Fruit fly (Drosophila melanogaster): ENCODE measurements around the gene CG45154.

Gene CG45154

DNA sequence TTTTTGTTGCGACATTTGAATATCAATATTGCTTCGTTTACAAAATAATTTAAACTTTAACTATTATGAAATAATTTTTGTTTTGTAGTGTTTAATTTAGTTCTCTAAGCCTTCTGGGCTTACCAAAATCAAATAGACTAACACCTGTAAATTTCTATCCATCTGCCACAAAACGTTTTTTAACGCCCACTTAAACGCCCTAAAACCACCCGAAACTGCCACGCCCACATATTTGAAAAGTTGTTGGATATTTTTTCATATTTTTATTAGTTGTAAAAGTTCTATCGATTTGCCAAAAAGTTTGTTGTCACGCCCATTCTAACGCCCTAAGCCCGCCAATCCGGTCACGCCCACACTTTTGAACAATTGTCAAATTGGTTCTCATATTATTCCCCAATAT, at the start of gene CG45154:
Gene CG45154, minus strand, starts transcription at position 101 of the 400 bp plus-strand sequence.
- TF ChIP-seq D19B (GFP tag; optimal IDR thresholded peaks at IDR 0.05) (no peak), Scr (GFP tag; IDR thresholded peaks at IDR 0.05; ENCODE audit: partially characterized antibody) (no peak)

DNA sequence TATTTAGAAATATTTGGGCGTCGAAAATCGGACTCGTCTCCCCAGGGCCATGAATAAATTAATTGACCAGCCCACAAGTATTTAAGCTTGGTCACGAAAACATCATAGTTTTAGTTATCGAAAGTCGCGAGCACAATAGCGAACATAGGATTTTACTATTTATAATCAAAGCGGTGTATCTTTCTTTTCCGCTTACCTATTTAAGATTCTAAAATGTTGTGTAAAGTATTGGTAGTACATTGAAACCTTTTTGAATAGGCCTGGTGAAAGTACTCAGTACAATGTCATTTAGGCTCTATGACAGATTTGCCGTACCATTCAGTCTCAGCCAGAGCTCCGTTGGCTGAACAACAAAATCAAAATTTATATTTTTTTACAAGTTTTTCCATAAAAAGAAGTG, 46.1 kb upstream of the CG45154 start, which contains the start of gene ccb:
Gene ccb, plus strand, starts transcription at position 301 of the 400 bp plus-strand sequence.
- TF ChIP-seq CG14014 (GFP tag; IDR thresholded peaks at IDR 0.05) (no peak), vnd (GFP tag; IDR thresholded peaks at IDR 0.05; ENCODE audit: partially characterized antibody) (no peak), CG3995 (GFP tag; optimal IDR thresholded peaks at IDR 0.05) (no peak), zfh1 (GFP tag; IDR thresholded peaks at IDR 0.05) (no peak), CG3847 (GFP tag; IDR thresholded peaks at IDR 0.05) (no peak), Oli (tag; optimal IDR thresholded peaks at IDR 0.05) (no peak), Jarid2 (GFP tag; optimal IDR thresholded peaks at IDR 0.05) (no peak)

DNA sequence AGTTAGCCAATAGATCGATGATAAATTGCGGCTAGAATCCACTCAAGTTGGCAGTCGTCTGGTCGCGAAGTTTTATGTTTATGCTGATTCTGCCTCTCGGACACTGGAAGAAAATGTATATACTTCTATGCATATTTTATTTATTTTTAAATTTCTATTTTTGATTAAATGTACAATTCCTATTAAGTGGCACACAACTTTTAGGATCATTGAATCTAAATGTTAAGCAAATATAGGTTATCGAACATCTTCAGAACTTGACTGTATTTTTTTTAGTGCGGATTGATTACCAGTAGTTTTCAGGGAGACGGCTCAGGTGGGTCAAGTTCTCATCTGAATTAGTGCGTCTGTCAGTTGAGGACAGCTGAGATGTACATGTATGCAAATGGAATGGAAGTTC, 19.6 kb downstream of the CG45154 start:
- no peak for TF ChIP-seq CG4328 (GFP tag; optimal IDR thresholded peaks at IDR 0.05)
- no peak for TF ChIP-seq CG2712 (tag; optimal IDR thresholded peaks at IDR 0.05)
- TF ChIP-seq MBD-R2 (GFP tag; IDR thresholded peaks at IDR 0.05) = no peak
- TF ChIP-seq slbo (GFP tag; IDR thresholded peaks at IDR 0.05) = peak; percentile 63
- no peak for TF ChIP-seq Nf-YB (GFP tag; optimal IDR thresholded peaks at IDR 0.05)
- peak; percentile 41; the same call in 1 of the 3 replicates for TF ChIP-seq Dbx (GFP tag; IDR thresholded peaks at IDR 0.05)
- no peak for TF ChIP-seq Dref (GFP tag; IDR thresholded peaks at IDR 0.05)
- no peak for TF ChIP-seq CG12219 (GFP tag; optimal IDR thresholded peaks at IDR 0.05)
- TF ChIP-seq CG32532 (GFP tag; IDR thresholded peaks at IDR 0.05) = peak; percentile 64; the same call in 1 of the 2 replicates
- TF ChIP-seq CG10979 (tag; optimal IDR thresholded peaks at IDR 0.05) = no peak
- TF ChIP-seq CG1832 (GFP tag; optimal IDR thresholded peaks at IDR 0.05) = no peak
- TF ChIP-seq B-H2 (GFP tag; optimal IDR thresholded peaks at IDR 0.05) = no peak
- TF ChIP-seq CG2120 (GFP tag; optimal IDR thresholded peaks at IDR 0.05) = peak; percentile 44
- TF ChIP-seq CrebB (tag; optimal IDR thresholded peaks at IDR 0.05) = no peak
- TF ChIP-seq Rfx (GFP tag; IDR thresholded peaks at IDR 0.05) = peak; percentile 60; the same call in 1 of the 2 replicates
- no peak for TF ChIP-seq H2.0 (GFP tag; IDR thresholded peaks at IDR 0.05)
- peak; percentile 19 for TF ChIP-seq nom (GFP tag; optimal IDR thresholded peaks at IDR 0.05)
- TF ChIP-seq CG1529 (GFP tag; optimal IDR thresholded peaks at IDR 0.05) = no peak
- TF ChIP-seq chn (GFP tag; optimal IDR thresholded peaks at IDR 0.05) = no peak
- TF ChIP-seq Tbp (GFP tag; optimal IDR thresholded peaks at IDR 0.05) = no peak
- no peak for TF ChIP-seq Lpt (GFP tag; optimal IDR thresholded peaks at IDR 0.05)
- TF ChIP-seq CG9215 (GFP tag; IDR thresholded peaks at IDR 0.05) = peak; percentile 18; the same call in 1 of the 2 replicates
- peak; percentile 20 for TF ChIP-seq Meics (GFP tag; optimal IDR thresholded peaks at IDR 0.05)
- TF ChIP-seq eve (GFP tag; optimal IDR thresholded peaks at IDR 0.05) = no peak
- no peak for TF ChIP-seq Nf-YC (tag; optimal IDR thresholded peaks at IDR 0.05)
- no peak for TF ChIP-seq Usf (GFP tag; optimal IDR thresholded peaks at IDR 0.05)
- no peak for TF ChIP-seq nmo (GFP tag; optimal IDR thresholded peaks at IDR 0.05)
- no peak for TF ChIP-seq gsb-n (tag; optimal IDR thresholded peaks at IDR 0.05)
- TF ChIP-seq CG4424 (GFP tag; optimal IDR thresholded peaks at IDR 0.05) = no peak
- TF ChIP-seq pros (GFP tag; optimal IDR thresholded peaks at IDR 0.05) = no peak
- TF ChIP-seq Drgx (GFP tag; IDR thresholded peaks at IDR 0.05) = 0 out of 2 replicates have a peak, but pooled peaks have one; percentile 22
- TF ChIP-seq bowl (GFP tag; IDR thresholded peaks at IDR 0.05) = no peak
- TF ChIP-seq CG12942 (GFP tag; optimal IDR thresholded peaks at IDR 0.05) = no peak
- TF ChIP-seq ind (GFP tag; optimal IDR thresholded peaks at IDR 0.05) = no peak
- peak; percentile 50; the same call in 1 of the 2 replicates for TF ChIP-seq al (GFP tag; IDR thresholded peaks at IDR 0.05)
- peak; percentile 19 for TF ChIP-seq lilli (GFP tag; optimal IDR thresholded peaks at IDR 0.05)
- no peak for TF ChIP-seq CG11723 (GFP tag; optimal IDR thresholded peaks at IDR 0.05)
- TF ChIP-seq gem (tag; optimal IDR thresholded peaks at IDR 0.05) = no peak
- no peak for TF ChIP-seq ara (GFP tag; IDR thresholded peaks at IDR 0.05)
- no peak for TF ChIP-seq HLH4C (GFP tag; IDR thresholded peaks at IDR 0.05; ENCODE audit: partially characterized antibody)

All from whole organism, embryonic.